Worm (Caenorhabditis elegans) whole organism, late embryonic: ENCODE results near the gene srh-218.

Experiments
- K09A11.1 ChIP-seq: sonication (generic microtip); optimal IDR thresholded peaks from 2 replicates; lab custom pipeline; 2017; ENCODE audit warnings: antibody characterized with exemption, mild to moderate bottlenecking, missing genetic modification characterization, missing compliant biosample characterization; ENCODE audit not compliant: insufficient read depth
- T23F11.4 ChIP-seq: fragments of 200-800 bp; sonication (Bioruptor generic); optimal IDR thresholded peaks from 2 replicates; lab custom pipeline; 2018; ENCODE audit warnings: mild to moderate bottlenecking, missing genetic modification characterization, missing compliant biosample characterization
- Y22D7AL.16 ChIP-seq: sonication (generic microtip); optimal IDR thresholded peaks from 2 replicates; lab custom pipeline; 2016; ENCODE audit warnings: missing genetic modification characterization, missing compliant biosample characterization
- ama-1 ChIP-seq: fragments of 150-350 bp; optimal IDR thresholded peaks from 2 replicates; lab custom pipeline; 2014
- ceh-18 ChIP-seq: sonication (generic microtip); optimal IDR thresholded peaks from 2 replicates; lab custom pipeline; 2016; ENCODE audit warnings: missing genetic modification characterization, missing compliant biosample characterization
- ceh-19 ChIP-seq: fragments of 200-800 bp; sonication (Bioruptor generic); optimal IDR thresholded peaks from 2 replicates; lab custom pipeline; 2018; ENCODE audit warnings: mild to moderate bottlenecking, missing genetic modification characterization, missing compliant biosample characterization
- ceh-2 ChIP-seq: sonication (generic microtip); optimal IDR thresholded peaks from 2 replicates; lab custom pipeline; 2016; ENCODE audit warnings: missing genotype, missing genetic modification characterization, missing compliant biosample characterization
- ceh-22 ChIP-seq: sonication (generic microtip); optimal IDR thresholded peaks from 2 replicates; lab custom pipeline; 2017; ENCODE audit warnings: missing biosample characterization, missing genetic modification characterization
- ceh-31 ChIP-seq: sonication (generic microtip); optimal IDR thresholded peaks from 2 replicates; lab custom pipeline; 2016; ENCODE audit warnings: missing genetic modification characterization, missing compliant biosample characterization
- ceh-34 ChIP-seq: sonication (generic microtip); optimal IDR thresholded peaks from 2 replicates; lab custom pipeline; 2016; ENCODE audit warnings: mild to moderate bottlenecking, missing genetic modification characterization, missing compliant biosample characterization
- ceh-48 ChIP-seq: sonication (generic microtip); optimal IDR thresholded peaks from 2 replicates; lab custom pipeline; 2016; ENCODE audit warnings: missing genetic modification characterization, inconsistent platforms, missing compliant biosample characterization
- ceh-9 ChIP-seq: sonication (generic microtip); optimal IDR thresholded peaks from 2 replicates; lab custom pipeline; 2016; ENCODE audit warnings: mild to moderate bottlenecking, missing genetic modification characterization, inconsistent platforms, missing compliant biosample characterization
- dmd-4 ChIP-seq: sonication (generic microtip); optimal IDR thresholded peaks from 2 replicates; lab custom pipeline; 2016; ENCODE audit warnings: borderline replicate concordance, missing genetic modification characterization, missing compliant biosample characterization
- dve-1 ChIP-seq: sonication (generic microtip); optimal IDR thresholded peaks from 2 replicates; lab custom pipeline; 2017; ENCODE audit warnings: antibody characterized with exemption, mild to moderate bottlenecking, missing genetic modification characterization, missing compliant biosample characterization
- elt-4 ChIP-seq: sonication (generic microtip); optimal IDR thresholded peaks from 2 replicates; lab custom pipeline; 2016; ENCODE audit warnings: missing genetic modification characterization, missing compliant biosample characterization
- lim-6 ChIP-seq: sonication (generic microtip); optimal IDR thresholded peaks from 2 replicates; lab custom pipeline; 2016; ENCODE audit warnings: missing genetic modification characterization, missing compliant biosample characterization
- madf-2 ChIP-seq: sonication (generic microtip); optimal IDR thresholded peaks from 2 replicates; lab custom pipeline; 2017; ENCODE audit warnings: missing genetic modification characterization, missing compliant biosample characterization
- nhr-11 ChIP-seq: fragments of 150-350 bp; optimal IDR thresholded peaks from 2 replicates; lab custom pipeline; 2014; ENCODE audit warnings: missing biosample characterization, missing genetic modification characterization
- nhr-232 ChIP-seq: sonication (generic microtip); optimal IDR thresholded peaks from 2 replicates; lab custom pipeline; 2016; ENCODE audit warnings: missing genetic modification characterization, missing compliant biosample characterization
- odd-2 ChIP-seq: sonication (generic microtip); optimal IDR thresholded peaks from 2 replicates; lab custom pipeline; 2017; ENCODE audit warnings: antibody characterized with exemption, mild to moderate bottlenecking, missing genetic modification characterization, missing compliant biosample characterization
- pag-3 ChIP-seq: sonication (generic microtip); optimal IDR thresholded peaks from 2 replicates; lab custom pipeline; 2016; ENCODE audit warnings: missing compliant biosample characterization, missing genetic modification characterization, borderline replicate concordance
- pros-1 ChIP-seq: fragments of 150-350 bp; optimal IDR thresholded peaks from 2 replicates; lab custom pipeline; 2014; ENCODE audit warnings: missing biosample characterization, missing genetic modification reagents, missing genetic modification characterization
- ref-2 ChIP-seq: sonication (generic microtip); optimal IDR thresholded peaks from 2 replicates; lab custom pipeline; 2016; ENCODE audit warnings: missing genetic modification characterization, missing compliant biosample characterization
- rnt-1 ChIP-seq: sonication (generic microtip); optimal IDR thresholded peaks from 2 replicates; lab custom pipeline; 2016; ENCODE audit warnings: missing genetic modification characterization, missing compliant biosample characterization
- sdc-2 ChIP-seq: sonication (generic microtip); optimal IDR thresholded peaks from 2 replicates; lab custom pipeline; 2016; ENCODE audit warnings: missing genotype, missing genetic modification characterization, missing compliant biosample characterization
- tbx-2 ChIP-seq: sonication (generic microtip); optimal IDR thresholded peaks from 2 replicates; lab custom pipeline; 2016; ENCODE audit warnings: missing genetic modification characterization, missing compliant biosample characterization
- tbx-7 ChIP-seq: sonication (generic microtip); optimal IDR thresholded peaks from 2 replicates; lab custom pipeline; 2016; ENCODE audit warnings: missing genotype, missing genetic modification characterization, missing compliant biosample characterization
- ttx-3 ChIP-seq: sonication (generic microtip); optimal IDR thresholded peaks from 2 replicates; lab custom pipeline; 2016; ENCODE audit warnings: missing genetic modification reagents, missing genetic modification characterization, missing compliant biosample characterization
- unc-3 ChIP-seq, 2 experiments: fragments of 200-800 bp in 1 of 2; sonication (Bioruptor generic) in 1 of 2; sonication (generic microtip) in 1 of 2; conservative IDR thresholded peaks in 1 of 2; optimal IDR thresholded peaks in 1 of 2; 2 replicates each; pipeline versions ENCODE4 v1.3.6 to Lab custom; 2016 to 2022; ENCODE audit warnings: missing compliant biosample characterization in 2 of 2, missing genetic modification characterization in 2 of 2, missing genetic modification reagents in 1 of 2
- unc-55 ChIP-seq: sonication (generic microtip); optimal IDR thresholded peaks from 2 replicates; lab custom pipeline; 2017; ENCODE audit warnings: missing biosample characterization, missing genetic modification reagents, missing genetic modification characterization
- unc-86 ChIP-seq: sonication (generic microtip); optimal IDR thresholded peaks from 2 replicates; lab custom pipeline; 2016; ENCODE audit warnings: missing genetic modification characterization, missing compliant biosample characterization
- zip-5 ChIP-seq: sonication (generic microtip); optimal IDR thresholded peaks from 2 replicates; lab custom pipeline; 2016; ENCODE audit warnings: missing genetic modification characterization, missing compliant biosample characterization

The srh-218 gene

ce11 chrV:15517413-15517812 lies 23.6 kb downstream of the srh-218 start, which contains the start of gene F21A3.3:
Gene F21A3.3, plus strand, starts transcription at chrV:15517713.
- no peak for TF ChIP-seq unc-86 (tag; lab: Kevin White, UChicago)
- TF ChIP-seq dmd-4: no peak
- TF ChIP-seq nhr-232 (tag; lab: Kevin White, UChicago): no peak
- TF ChIP-seq ceh-34 (tag; lab: Kevin White, UChicago): no peak
- TF ChIP-seq ceh-19 (GFP tag; lab: Kevin White, UChicago): no peak
- no peak for TF ChIP-seq pag-3 (tag; lab: Kevin White, UChicago)
- TF ChIP-seq zip-5: no peak
- TF ChIP-seq unc-55: no peak
- no peak for TF ChIP-seq ama-1 (lab: Kevin White, UChicago)
- TF ChIP-seq ceh-22 (tag; lab: Kevin White, UChicago): no peak
- no peak for TF ChIP-seq sdc-2 (tag; lab: Kevin White, UChicago)
- no peak for TF ChIP-seq tbx-2 (tag; lab: Kevin White, UChicago)
- no peak for TF ChIP-seq rnt-1 (tag; lab: Kevin White, UChicago)
- no peak for TF ChIP-seq ceh-48 (tag; lab: Kevin White, UChicago)
- no peak for TF ChIP-seq ttx-3 (tag; lab: Kevin White, UChicago)

- TF ChIP-seq odd-2 (tag; lab: Kevin White, UChicago) (no peak), ceh-31 (peak; percentile 2)
- TF ChIP-seq, all 69 proteins: peak for 1
Observed at ce11 chrV:15519845-15520244, 26.1 kb downstream of the srh-218 start.

- TF ChIP-seq unc-3 (GFP tag; conservative IDR thresholded peaks at IDR 0.05; lab: Robert Waterston, UW) (no peak), unc-3 (tag; optimal IDR thresholded peaks at IDR 0.05; lab: Kevin White, UChicago) (peak; percentile 3), ceh-18 (tag; lab: Kevin White, UChicago) (no peak), ref-2 (no peak), ceh-2 (tag; lab: Kevin White, UChicago) (no peak)
Observed at ce11 chrV:15520398-15520797, 26.6 kb downstream of the srh-218 start.

ce11 chrV:15521920-15522319 lies 28.1 kb downstream of the srh-218 start, which contains the start of gene lgc-31:
Gene lgc-31, minus strand, starts transcription at chrV:15522020.
- TF ChIP-seq nhr-232 (tag; lab: Kevin White, UChicago) (no peak), ceh-31 (no peak), T23F11.4 (GFP tag; lab: Kevin White, UChicago) (no peak), ceh-34 (tag; lab: Kevin White, UChicago) (no peak), pros-1 (tag; lab: Kevin White, UChicago) (no peak), ceh-19 (GFP tag; lab: Kevin White, UChicago) (no peak), lim-6 (tag; lab: Kevin White, UChicago) (no peak), rnt-1 (tag; lab: Kevin White, UChicago) (no peak), ceh-9 (tag; lab: Kevin White, UChicago) (no peak), tbx-2 (tag; lab: Kevin White, UChicago) (no peak), dve-1 (no peak), zip-5 (no peak), tbx-7 (no peak), elt-4 (tag; lab: Kevin White, UChicago) (no peak), K09A11.1 (tag; lab: Kevin White, UChicago) (no peak)

- no peak for TF ChIP-seq nhr-11 (tag; lab: Kevin White, UChicago)
- TF ChIP-seq madf-2 (tag; lab: Kevin White, UChicago): no peak
- no peak for TF ChIP-seq ceh-9 (tag; lab: Kevin White, UChicago)
- TF ChIP-seq Y22D7AL.16 (tag; lab: Kevin White, UChicago): no peak
- no peak for TF ChIP-seq elt-4 (tag; lab: Kevin White, UChicago)
- no peak for TF ChIP-seq ceh-18 (tag; lab: Kevin White, UChicago)
Observed at ce11 chrV:15529069-15529468, 35.3 kb downstream of the srh-218 start, which contains the start of gene srh-276. Gene srh-276, plus strand, starts transcription at chrV:15529369.
